Fruit fly (Drosophila melanogaster) whole organism, embryonic: ENCODE measurements around the gene wam.

ENCODE experiments used
- Bteb2 ChIP-seq: fragments of 200-800 bp; sonication (Bioruptor generic); optimal IDR thresholded peaks from 2 replicates; lab custom pipeline; 2016; ENCODE audit warnings: missing biosample characterization, missing genetic modification characterization
- CG10431 ChIP-seq: fragments of 200-800 bp; sonication (Bioruptor generic); optimal IDR thresholded peaks from 3 replicates; lab custom pipeline; 2018; ENCODE audit warnings: missing biosample characterization, mild to moderate bottlenecking, missing genetic modification characterization
- CG11093 ChIP-seq: fragments of 200-800 bp; sonication (Bioruptor generic); IDR thresholded peaks from 3 replicates; pipeline ENCODE4 v1.3.6; 2022; ENCODE audit warnings: missing biosample characterization, missing genetic modification characterization
- CG12391 ChIP-seq: fragments of 200-800 bp; sonication (Bioruptor generic); optimal IDR thresholded peaks from 3 replicates; lab custom pipeline; 2018; ENCODE audit warnings: missing biosample characterization, mild to moderate bottlenecking, missing genetic modification characterization, moderate library complexity
- CG13775 ChIP-seq: fragments of 200-800 bp; sonication (Bioruptor generic); optimal IDR thresholded peaks from 3 replicates; lab custom pipeline; 2017; ENCODE audit warnings: missing biosample characterization, mild to moderate bottlenecking, missing genetic modification characterization
- CG14014 ChIP-seq: fragments of 200-800 bp; sonication (Bioruptor generic); IDR thresholded peaks from 2 replicates; pipeline ENCODE4 v1.3.6; 2022; ENCODE audit warnings: missing biosample characterization, missing genetic modification characterization
- CG15011 ChIP-seq: fragments of 200-800 bp; sonication (Bioruptor generic); optimal IDR thresholded peaks from 3 replicates; lab custom pipeline; 2018; ENCODE audit warnings: missing biosample characterization, mild to moderate bottlenecking, missing genetic modification characterization
- CG15073 ChIP-seq: fragments of 200-800 bp; sonication (Bioruptor generic); optimal IDR thresholded peaks from 2 replicates; lab custom pipeline; 2016; ENCODE audit warnings: missing biosample characterization, missing genetic modification characterization
- CG1603 ChIP-seq: fragments of 200-800 bp; sonication (Bioruptor generic); optimal IDR thresholded peaks from 2 replicates; lab custom pipeline; 2019; ENCODE audit warnings: missing biosample characterization, mild to moderate bottlenecking, missing genetic modification characterization, moderate library complexity
- CG16815 ChIP-seq: fragments of 200-800 bp; sonication (Bioruptor generic); optimal IDR thresholded peaks from 3 replicates; lab custom pipeline; 2017; ENCODE audit warnings: missing biosample characterization, mild to moderate bottlenecking, missing genetic modification characterization
- CG16863 ChIP-seq: fragments of 200-800 bp; sonication (Bioruptor generic); optimal IDR thresholded peaks from 3 replicates; lab custom pipeline; 2016; ENCODE audit warnings: missing biosample characterization, missing genetic modification characterization
- CG2202 ChIP-seq: fragments of 200-800 bp; sonication (Bioruptor generic); optimal IDR thresholded peaks from 2 replicates; lab custom pipeline; 2018; ENCODE audit warnings: missing biosample characterization, mild to moderate bottlenecking, missing genetic modification characterization
- CG30403 ChIP-seq: fragments of 200-800 bp; sonication (Bioruptor generic); optimal IDR thresholded peaks from 3 replicates; lab custom pipeline; 2016; ENCODE audit warnings: missing biosample characterization, missing genetic modification characterization
- CG31224 ChIP-seq: fragments of 200-800 bp; sonication (Bioruptor generic); IDR thresholded peaks from 2 replicates; pipeline ENCODE4 v1.3.6; 2022; ENCODE audit warnings: missing biosample characterization, missing genetic modification characterization
- CG31388 ChIP-seq: fragments of 200-800 bp; sonication (Bioruptor generic); optimal IDR thresholded peaks from 2 replicates; lab custom pipeline; 2016; ENCODE audit warnings: missing biosample characterization, missing genetic modification characterization
- CG34422 ChIP-seq: fragments of 200-800 bp; sonication (Bioruptor generic); IDR thresholded peaks from 3 replicates; pipeline ENCODE4 v1.3.6; 2022; ENCODE audit warnings: missing biosample characterization, missing genetic modification characterization
- CG3726 ChIP-seq: fragments of 200-800 bp; sonication (Bioruptor generic); IDR thresholded peaks from 3 replicates; pipeline ENCODE4, ENCODE4 v1.3.6; 2022; ENCODE audit warnings: missing biosample characterization, missing genetic modification characterization
- CG42726 ChIP-seq: fragments of 200-800 bp; sonication (Bioruptor generic); IDR thresholded peaks from 2 replicates; pipeline ENCODE4 v1.3.6; 2022; ENCODE audit warnings: missing biosample characterization, missing genetic modification characterization; ENCODE audit not compliant: partially characterized antibody
- CG7372 ChIP-seq: fragments of 200-800 bp; sonication (Bioruptor generic); IDR thresholded peaks from 2 replicates; pipeline ENCODE4 v1.3.6; 2022; ENCODE audit warnings: missing biosample characterization, missing genetic modification characterization
- CG7786 ChIP-seq: fragments of 200-800 bp; sonication (Bioruptor generic); optimal IDR thresholded peaks from 2 replicates; lab custom pipeline; 2016; ENCODE audit warnings: missing biosample characterization, missing genetic modification characterization
- CG9727 ChIP-seq: fragments of 200-800 bp; sonication (Bioruptor generic); optimal IDR thresholded peaks from 3 replicates; lab custom pipeline; 2017; ENCODE audit warnings: missing biosample characterization, mild to moderate bottlenecking, missing genetic modification characterization
- D19A ChIP-seq: fragments of 200-800 bp; optimal IDR thresholded peaks from 3 replicates; lab custom pipeline; 2019; ENCODE audit warnings: missing biosample characterization, mild to moderate bottlenecking, missing genetic modification characterization, moderate library complexity
- Dfd ChIP-seq, 2 experiments: fragments of >200 bp; optimal IDR thresholded peaks; 2 replicates each; lab custom pipeline; 2017; ENCODE audit warnings: missing biosample characterization in 2 of 2, missing genetic modification characterization in 2 of 2
- HLH54F ChIP-seq: fragments of 200-800 bp; sonication (Bioruptor generic); optimal IDR thresholded peaks from 3 replicates; lab custom pipeline; 2016; ENCODE audit warnings: missing biosample characterization, missing genetic modification characterization
- Hsf ChIP-seq: fragments of 200-800 bp; sonication (Bioruptor generic); optimal IDR thresholded peaks from 3 replicates; lab custom pipeline; 2016; ENCODE audit warnings: missing biosample characterization, missing genetic modification characterization
- Med ChIP-seq: fragments of 200-800 bp; sonication (Bioruptor generic); peaks from one replicate; lab custom pipeline; 2016; ENCODE audit warnings: missing biosample characterization, missing genetic modification characterization, mild to moderate bottlenecking, inconsistent platforms, moderate library complexity
- Neu2 ChIP-seq: fragments of 200-800 bp; sonication (Bioruptor generic); optimal IDR thresholded peaks from 3 replicates; lab custom pipeline; 2016; ENCODE audit warnings: missing biosample characterization, missing genetic modification characterization, borderline replicate concordance
- Trl ChIP-seq, 3 experiments: fragments of >200 bp in 2 of 3; fragments of 200-800 bp in 1 of 3; sonication (Bioruptor generic) in 1 of 3; optimal IDR thresholded peaks; 2 replicates in 1 of 3; 3 replicates in 2 of 3; lab custom pipeline; 2016 to 2017; ENCODE audit warnings: missing biosample characterization in 1 of 3, missing genetic modification characterization in 1 of 3
- Xrp1 ChIP-seq: fragments of 200-800 bp; sonication (Bioruptor generic); IDR thresholded peaks from 2 replicates; pipeline ENCODE4 v1.3.6; 2022; ENCODE audit warnings: missing biosample characterization, missing genetic modification characterization
- amos ChIP-seq: fragments of 200-800 bp; sonication (Bioruptor generic); IDR thresholded peaks from 2 replicates; pipeline ENCODE4 v1.3.6; 2022; ENCODE audit warnings: missing biosample characterization, missing genetic modification characterization; ENCODE audit not compliant: partially characterized antibody
- chinmo ChIP-seq: fragments of 200-800 bp; sonication (Bioruptor generic); IDR thresholded peaks from 4 replicates; pipeline ENCODE4 v1.3.6; 2022; ENCODE audit warnings: missing biosample characterization, missing genetic modification characterization; ENCODE audit not compliant: partially characterized antibody
- dm ChIP-seq: fragments of 200-800 bp; sonication (Bioruptor generic); optimal IDR thresholded peaks from 3 replicates; lab custom pipeline; 2016; ENCODE audit warnings: missing biosample characterization, missing genetic modification characterization
- dmrt11E ChIP-seq: fragments of 200-800 bp; sonication (Bioruptor generic); optimal IDR thresholded peaks from 3 replicates; lab custom pipeline; 2018; ENCODE audit warnings: missing biosample characterization, mild to moderate bottlenecking, missing genetic modification characterization, moderate library complexity
- esg ChIP-seq: fragments of 200-800 bp; sonication (Bioruptor generic); conservative IDR thresholded peaks from 2 replicates; pipeline ENCODE4 v1.3.6; 2022; ENCODE audit warnings: missing biosample characterization, missing genetic modification characterization
- ftz-f1 ChIP-seq: fragments of 200-800 bp; sonication (Bioruptor generic); optimal IDR thresholded peaks from 2 replicates; lab custom pipeline; 2016; ENCODE audit warnings: missing biosample characterization, missing genetic modification characterization
- gce ChIP-seq: fragments of 200-800 bp; sonication (Bioruptor generic); IDR thresholded peaks from 3 replicates; pipeline ENCODE4 v1.3.6; 2022; ENCODE audit warnings: missing biosample characterization, missing genetic modification characterization
- jumu ChIP-seq: fragments of 200-800 bp; sonication (Bioruptor generic); optimal IDR thresholded peaks from 3 replicates; lab custom pipeline; 2016; ENCODE audit warnings: missing biosample characterization, missing genetic modification characterization
- lab ChIP-seq: fragments of 200-800 bp; sonication (Bioruptor generic); optimal IDR thresholded peaks from 3 replicates; lab custom pipeline; 2017; ENCODE audit warnings: missing biosample characterization, missing genetic modification characterization, mild to moderate bottlenecking, moderate library complexity, missing genetic modification reagents
- lmd ChIP-seq: fragments of 200-800 bp; sonication (Bioruptor generic); IDR thresholded peaks from 2 replicates; pipeline ENCODE4 v1.3.6; 2022; ENCODE audit warnings: missing biosample characterization, missing genetic modification characterization
- phol ChIP-seq: fragments of 200-800 bp; sonication (Bioruptor generic); optimal IDR thresholded peaks from 3 replicates; lab custom pipeline; 2018; ENCODE audit warnings: missing biosample characterization, mild to moderate bottlenecking, missing genetic modification characterization, moderate library complexity
- row ChIP-seq: fragments of 200-800 bp; sonication (Bioruptor generic); IDR thresholded peaks from 3 replicates; pipeline ENCODE4 v1.3.6; 2022; ENCODE audit warnings: missing biosample characterization, missing genetic modification characterization
- run ChIP-seq: fragments of 200-800 bp; sonication (Bioruptor generic); optimal IDR thresholded peaks from 3 replicates; lab custom pipeline; 2018; ENCODE audit warnings: missing biosample characterization, mild to moderate bottlenecking, missing genetic modification characterization
- scrt ChIP-seq: fragments of 200-800 bp; sonication (Bioruptor generic); optimal IDR thresholded peaks from 2 replicates; lab custom pipeline; 2018; ENCODE audit warnings: missing biosample characterization, mild to moderate bottlenecking, missing genetic modification characterization, moderate library complexity
- sens ChIP-seq: fragments of 200-800 bp; sonication (Bioruptor generic); peaks from one replicate; lab custom pipeline; 2016; ENCODE audit warnings: missing biosample characterization, missing genetic modification characterization
- slp2 ChIP-seq: fragments of 200-800 bp; sonication (Bioruptor generic); optimal IDR thresholded peaks from 2 replicates; lab custom pipeline; 2016; ENCODE audit warnings: missing biosample characterization, missing genetic modification characterization
- tin ChIP-seq: fragments of 200-800 bp; sonication (Bioruptor generic); optimal IDR thresholded peaks from 3 replicates; lab custom pipeline; 2016; ENCODE audit warnings: missing biosample characterization, missing genetic modification characterization
- twi ChIP-seq: fragments of 200-800 bp; optimal IDR thresholded peaks from 2 replicates; lab custom pipeline; 2019; ENCODE audit warnings: missing biosample characterization, mild to moderate bottlenecking, missing genetic modification characterization, moderate library complexity
- vfl ChIP-seq: fragments of 200-800 bp; sonication (Bioruptor generic); optimal IDR thresholded peaks from 2 replicates; lab custom pipeline; 2016; ENCODE audit warnings: missing biosample characterization, missing genetic modification characterization
- wek ChIP-seq: fragments of 200-800 bp; sonication (Bioruptor generic); optimal IDR thresholded peaks from 3 replicates; lab custom pipeline; 2018; ENCODE audit warnings: missing biosample characterization, mild to moderate bottlenecking, missing genetic modification characterization, moderate library complexity
- zen ChIP-seq: fragments of 200-800 bp; sonication (Bioruptor generic); optimal IDR thresholded peaks from 3 replicates; lab custom pipeline; 2018; ENCODE audit warnings: missing biosample characterization, mild to moderate bottlenecking, missing genetic modification characterization, moderate library complexity

The wam gene

DNA sequence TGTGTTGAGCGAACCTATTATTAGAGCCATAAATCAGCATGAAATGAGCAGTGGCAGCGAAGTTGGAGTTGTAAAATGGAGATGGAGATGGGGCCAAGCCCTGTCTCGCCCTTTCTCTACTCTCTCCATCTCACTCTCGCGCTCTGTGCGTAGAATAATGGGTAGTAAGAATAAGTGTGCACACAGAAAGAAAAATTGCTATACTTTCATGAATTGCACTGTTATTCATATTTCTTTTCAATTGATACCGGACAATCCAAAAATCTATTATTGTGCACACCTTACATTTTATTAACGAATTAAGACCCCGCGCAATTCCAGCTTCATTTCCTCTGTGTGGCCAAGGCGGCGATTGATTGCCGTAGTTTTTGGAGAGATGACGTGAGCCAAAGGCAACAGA is 8.0 kb downstream of the wam start:
- peak; percentile 34; the same call in 1 of the 3 replicates for TF ChIP-seq row (GFP tag; lab: Robert Waterston, UW)
- 0 out of 3 replicates have a peak, but pooled peaks have one; percentile 29 for TF ChIP-seq CG34422
- no peak for TF ChIP-seq Bteb2 (GFP tag; lab: Kevin White, UChicago)
- TF ChIP-seq sens (GFP tag; lab: Kevin White, UChicago) = peak; percentile 58
- TF ChIP-seq CG42726 (GFP tag; lab: Robert Waterston, UW) = no peak
- no peak for TF ChIP-seq run (tag; lab: Kevin White, UChicago)
- peak; percentile 18 for TF ChIP-seq CG9727 (GFP tag; lab: Kevin White, UChicago)
- no peak for TF ChIP-seq wek (GFP tag; lab: Kevin White, UChicago)
- TF ChIP-seq gce (GFP tag; lab: Robert Waterston, UW) = no peak
- TF ChIP-seq ftz-f1 (GFP tag; lab: Kevin White, UChicago) = no peak
- peak; percentile 14 for TF ChIP-seq CG1603 (tag; lab: Kevin White, UChicago)
- no peak for TF ChIP-seq CG10431 (GFP tag; lab: Kevin White, UChicago)
- TF ChIP-seq CG3726 (GFP tag; lab: Robert Waterston, UW) = 0 out of 3 replicates have a peak, but pooled peaks have one; percentile 20
- TF ChIP-seq lab (GFP tag; lab: Kevin White, UChicago) = peak; percentile 0
- TF ChIP-seq CG30403 (GFP tag; lab: Kevin White, UChicago) = peak; percentile 5
- TF ChIP-seq scrt (GFP tag; lab: Kevin White, UChicago) = no peak
- no peak for TF ChIP-seq CG14014 (GFP tag; lab: Robert Waterston, UW)
- no peak for TF ChIP-seq CG16815 (GFP tag; lab: Kevin White, UChicago)
- TF ChIP-seq jumu (GFP tag; lab: Kevin White, UChicago) = no peak
- TF ChIP-seq phol (tag; lab: Kevin White, UChicago) = peak; percentile 7
- 0 out of 2 replicates have a peak, but pooled peaks have one; percentile 13 for TF ChIP-seq CG31224 (GFP tag; lab: Robert Waterston, UW)
- TF ChIP-seq Trl (optimal IDR thresholded peaks at IDR 0.05; lab: Kevin White, UChicago) = peak in 1 of 2 experiments; percentile 11
- TF ChIP-seq Trl (GFP tag; optimal IDR thresholded peaks at IDR 0.05; lab: Kevin White, UChicago) = peak; percentile 11
- peak; percentile 4 for TF ChIP-seq dmrt11E
- no peak for TF ChIP-seq tin (GFP tag; lab: Kevin White, UChicago)
- TF ChIP-seq Med (GFP tag; lab: Kevin White, UChicago) = peak; percentile 45
- peak; percentile 21 for TF ChIP-seq CG7786 (GFP tag; lab: Kevin White, UChicago)
- peak; percentile 29; the same call in 1 of the 2 replicates for TF ChIP-seq lmd
- no peak for TF ChIP-seq CG16863 (GFP tag; lab: Kevin White, UChicago)
- peak; percentile 43 for TF ChIP-seq Xrp1 (GFP tag; lab: Robert Waterston, UW)
- peak; percentile 7 for TF ChIP-seq CG12391 (tag; lab: Kevin White, UChicago)

DNA sequence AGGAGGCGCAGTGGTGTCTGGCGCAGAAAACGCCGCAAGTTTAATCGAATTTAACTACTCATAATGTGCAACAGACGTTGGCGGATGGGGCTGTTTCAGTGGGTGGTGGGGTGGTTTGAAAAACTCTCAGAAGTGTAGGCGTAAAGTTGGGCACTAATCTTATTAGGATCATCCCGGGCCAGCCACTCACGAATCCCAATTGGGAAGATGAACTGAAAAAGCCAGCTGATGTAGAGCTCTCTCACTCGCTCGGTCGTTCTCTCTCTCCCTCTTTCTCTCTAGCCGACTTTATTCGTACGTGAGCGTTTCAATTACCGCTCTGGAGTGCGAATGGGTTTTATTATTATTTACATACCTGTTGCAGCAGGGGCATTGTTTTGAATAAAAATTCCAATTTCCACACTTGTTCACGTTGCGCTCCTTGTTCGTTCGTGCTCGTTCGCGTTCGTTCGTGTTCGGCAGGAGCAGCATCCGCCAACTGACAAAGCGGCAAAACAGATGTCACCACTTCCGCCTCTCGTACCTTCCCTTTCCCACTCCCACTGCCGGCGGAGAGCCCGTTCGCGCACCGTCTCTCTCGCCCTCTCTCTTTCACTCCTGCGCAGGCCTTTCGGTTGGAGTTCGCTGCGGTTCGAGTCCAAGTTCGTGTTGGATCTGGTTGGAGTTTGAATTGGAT is 9.0 kb downstream of the wam start:
- TF ChIP-seq HLH54F (GFP tag; lab: Kevin White, UChicago) (no peak), vfl (no peak), Neu2 (GFP tag; lab: Kevin White, UChicago) (no peak), D19A (tag; lab: Kevin White, UChicago) (no peak), amos (GFP tag; lab: Robert Waterston, UW) (no peak), CG15011 (GFP tag; lab: Kevin White, UChicago) (no peak), twi (tag; lab: Kevin White, UChicago) (peak; percentile 67), CG15073 (GFP tag; lab: Kevin White, UChicago) (no peak), CG7372 (no peak), CG31388 (GFP tag; lab: Kevin White, UChicago) (no peak), CG13775 (GFP tag; lab: Kevin White, UChicago) (no peak), CG2202 (tag; lab: Kevin White, UChicago) (no peak), esg (GFP tag; lab: Robert Waterston, UW) (no peak), Hsf (GFP tag; lab: Kevin White, UChicago) (no peak), dm (GFP tag; lab: Kevin White, UChicago) (no peak), CG11093 (GFP tag; lab: Robert Waterston, UW) (no peak), Dfd (GFP tag; optimal IDR thresholded peaks at IDR 0.05; lab: Kevin White, UChicago) (no peak), chinmo (GFP tag; lab: Robert Waterston, UW) (0 out of 4 replicates have a peak, but pooled peaks have one; percentile 53), slp2 (GFP tag; lab: Kevin White, UChicago) (no peak), zen (tag; lab: Kevin White, UChicago) (no peak)
